Fruit fly (Drosophila melanogaster) whole organism, embryonic: ENCODE data around the gene CG13601.
A peak's percentile ranks its signal among the peaks of the same experiment; 100 is the strongest.

Experiments used
- Atf-2 ChIP-seq: fragments of 200-800 bp; sonication (Bioruptor generic); optimal IDR thresholded peaks from 2 replicates; lab custom pipeline; 2016; ENCODE audit warnings: missing biosample characterization, missing genetic modification characterization
- B-H2 ChIP-seq: fragments of 200-800 bp; sonication (Bioruptor generic); optimal IDR thresholded peaks from 2 replicates; lab custom pipeline; 2018; ENCODE audit warnings: missing biosample characterization, mild to moderate bottlenecking, missing genetic modification characterization
- CG10654 ChIP-seq: fragments of 200-800 bp; sonication (Bioruptor generic); optimal IDR thresholded peaks from 2 replicates; lab custom pipeline; 2016; ENCODE audit warnings: missing biosample characterization, missing genetic modification characterization
- CG14710 ChIP-seq: fragments of 200-800 bp; sonication (Bioruptor generic); optimal IDR thresholded peaks from 3 replicates; lab custom pipeline; 2019; ENCODE audit warnings: missing biosample characterization, mild to moderate bottlenecking, missing genetic modification characterization, moderate library complexity
- CG15514 ChIP-seq: fragments of 200-800 bp; sonication (Bioruptor generic); optimal IDR thresholded peaks from 3 replicates; lab custom pipeline; 2017; ENCODE audit warnings: missing biosample characterization, missing genetic modification characterization, mild to moderate bottlenecking, moderate library complexity, missing genetic modification reagents
- CG17612 ChIP-seq: fragments of 200-800 bp; sonication (Bioruptor generic); IDR thresholded peaks from 2 replicates; pipeline ENCODE4 v1.3.6; 2022; ENCODE audit warnings: missing biosample characterization, missing genetic modification characterization
- CG18262 ChIP-seq: fragments of 200-800 bp; optimal IDR thresholded peaks from 3 replicates; lab custom pipeline; 2019; ENCODE audit warnings: missing biosample characterization, mild to moderate bottlenecking, missing genetic modification characterization, moderate library complexity
- CG3065 ChIP-seq: fragments of 200-800 bp; sonication (Bioruptor generic); optimal IDR thresholded peaks from 2 replicates; lab custom pipeline; 2016; ENCODE audit warnings: missing biosample characterization, missing genetic modification characterization
- CG3163 ChIP-seq: fragments of 200-800 bp; sonication (Bioruptor generic); optimal IDR thresholded peaks from 3 replicates; lab custom pipeline; 2016; ENCODE audit warnings: missing biosample characterization, missing genetic modification characterization
- CG5953 ChIP-seq: fragments of 200-800 bp; sonication (Bioruptor generic); IDR thresholded peaks from 2 replicates; pipeline ENCODE4 v1.3.6; 2022; ENCODE audit warnings: missing biosample characterization, missing genetic modification characterization
- CG7271 ChIP-seq: fragments of 200-800 bp; sonication (Bioruptor generic); optimal IDR thresholded peaks from 2 replicates; lab custom pipeline; 2018; ENCODE audit warnings: missing biosample characterization, mild to moderate bottlenecking, missing genetic modification characterization, moderate library complexity
- CG7745 ChIP-seq: fragments of 200-800 bp; sonication (Bioruptor generic); optimal IDR thresholded peaks from 2 replicates; lab custom pipeline; 2018; ENCODE audit warnings: missing biosample characterization, mild to moderate bottlenecking, missing genetic modification characterization, moderate library complexity
- CG7963 ChIP-seq: fragments of 200-800 bp; sonication (Bioruptor generic); IDR thresholded peaks from 3 replicates; pipeline ENCODE4 v1.3.6; 2022; ENCODE audit warnings: missing biosample characterization, missing genetic modification characterization; ENCODE audit not compliant: partially characterized antibody
- CG8765 ChIP-seq: fragments of 200-800 bp; sonication (Bioruptor generic); IDR thresholded peaks from 2 replicates; pipeline ENCODE4 v1.3.6; 2022; ENCODE audit warnings: missing biosample characterization, missing genetic modification characterization
- CG9215 ChIP-seq: fragments of 200-800 bp; sonication (Bioruptor generic); IDR thresholded peaks from 2 replicates; pipeline ENCODE4 v1.3.6; 2022; ENCODE audit warnings: missing biosample characterization, missing genetic modification characterization
- D ChIP-seq, 2 experiments: fragments of 200-800 bp in 1 of 2; fragments of >200 bp in 1 of 2; sonication (Bioruptor generic) in 1 of 2; optimal IDR thresholded peaks; 2 replicates in 1 of 2; 3 replicates in 1 of 2; lab custom pipeline; 2017; ENCODE audit warnings: mild to moderate bottlenecking in 1 of 2, missing biosample characterization in 1 of 2, missing genetic modification characterization in 1 of 2, missing genetic modification reagents in 1 of 2
- D19B ChIP-seq: fragments of 200-800 bp; sonication (Bioruptor generic); optimal IDR thresholded peaks from 2 replicates; lab custom pipeline; 2017; ENCODE audit warnings: missing biosample characterization, mild to moderate bottlenecking, missing genetic modification characterization
- Dbx ChIP-seq: fragments of 200-800 bp; sonication (Bioruptor generic); IDR thresholded peaks from 3 replicates; pipeline ENCODE4 v1.3.6; 2022; ENCODE audit warnings: missing biosample characterization, missing genetic modification characterization
- Dll ChIP-seq: fragments of 200-800 bp; sonication (Bioruptor generic); IDR thresholded peaks from 4 replicates; pipeline ENCODE4 v1.3.6; 2022; ENCODE audit warnings: missing biosample characterization, missing genetic modification characterization; ENCODE audit not compliant: partially characterized antibody
- HHEX ChIP-seq: fragments of 200-800 bp; sonication (Bioruptor generic); optimal IDR thresholded peaks from 3 replicates; lab custom pipeline; 2017; ENCODE audit warnings: missing biosample characterization, mild to moderate bottlenecking, missing genetic modification characterization, missing genetic modification reagents
- Hmx ChIP-seq: fragments of 200-800 bp; sonication (Bioruptor generic); optimal IDR thresholded peaks from 2 replicates; lab custom pipeline; 2016; ENCODE audit warnings: missing biosample characterization, missing genetic modification characterization
- Hr39 ChIP-seq: fragments of >200 bp; optimal IDR thresholded peaks from 2 replicates; lab custom pipeline; 2017
- Hsf ChIP-seq: fragments of 200-800 bp; sonication (Bioruptor generic); optimal IDR thresholded peaks from 3 replicates; lab custom pipeline; 2016; ENCODE audit warnings: missing biosample characterization, missing genetic modification characterization
- Kr ChIP-seq: fragments of 200-800 bp; sonication (Bioruptor generic); optimal IDR thresholded peaks from 2 replicates; lab custom pipeline; 2017; ENCODE audit warnings: missing biosample characterization, mild to moderate bottlenecking, missing genetic modification characterization
- Med ChIP-seq: fragments of 200-800 bp; sonication (Bioruptor generic); peaks from one replicate; lab custom pipeline; 2016; ENCODE audit warnings: missing biosample characterization, missing genetic modification characterization, mild to moderate bottlenecking, inconsistent platforms, moderate library complexity
- Oli ChIP-seq: fragments of 200-800 bp; sonication (Bioruptor generic); optimal IDR thresholded peaks from 2 replicates; lab custom pipeline; 2018; ENCODE audit warnings: missing biosample characterization, mild to moderate bottlenecking, missing genetic modification characterization, moderate library complexity
- Rx ChIP-seq: fragments of 200-800 bp; sonication (Bioruptor generic); IDR thresholded peaks from 2 replicates; pipeline ENCODE4 v1.3.6; 2022; ENCODE audit warnings: missing biosample characterization, missing genetic modification characterization
- ash1 ChIP-seq: fragments of 200-800 bp; sonication (Bioruptor generic); optimal IDR thresholded peaks from 2 replicates; lab custom pipeline; 2018; ENCODE audit warnings: missing biosample characterization, mild to moderate bottlenecking, missing genetic modification characterization
- ato ChIP-seq: fragments of 200-800 bp; sonication (Bioruptor generic); IDR thresholded peaks from 2 replicates; pipeline ENCODE4 v1.3.6; 2022; ENCODE audit warnings: missing biosample characterization, missing genetic modification characterization; ENCODE audit not compliant: partially characterized antibody
- chm ChIP-seq: fragments of 200-800 bp; sonication (Bioruptor generic); IDR thresholded peaks from 2 replicates; pipeline ENCODE4 v1.3.6; 2022; ENCODE audit warnings: missing biosample characterization, missing genetic modification characterization
- cwo ChIP-seq: fragments of 200-800 bp; sonication (Bioruptor generic); optimal IDR thresholded peaks from 3 replicates; lab custom pipeline; 2017; ENCODE audit warnings: missing biosample characterization, missing genetic modification characterization, mild to moderate bottlenecking, moderate library complexity, missing genetic modification reagents
- emc ChIP-seq: fragments of 200-800 bp; sonication (Bioruptor generic); optimal IDR thresholded peaks from 2 replicates; lab custom pipeline; 2016; ENCODE audit warnings: missing biosample characterization, missing genetic modification characterization
- eyg ChIP-seq: fragments of 200-800 bp; sonication (Bioruptor generic); optimal IDR thresholded peaks from 3 replicates; lab custom pipeline; 2016; ENCODE audit warnings: missing biosample characterization, missing genetic modification characterization
- gcm ChIP-seq: fragments of 200-800 bp; sonication (Bioruptor generic); optimal IDR thresholded peaks from 2 replicates; lab custom pipeline; 2019; ENCODE audit warnings: missing biosample characterization, mild to moderate bottlenecking, missing genetic modification characterization, moderate library complexity
- her ChIP-seq: fragments of 200-800 bp; sonication (Bioruptor generic); optimal IDR thresholded peaks from 2 replicates; lab custom pipeline; 2016; ENCODE audit warnings: missing biosample characterization, missing genetic modification characterization
- hkb ChIP-seq, 2 experiments: fragments of 200-800 bp in 1 of 2; fragments of >200 bp in 1 of 2; sonication (Bioruptor generic) in 1 of 2; IDR thresholded peaks in 1 of 2; optimal IDR thresholded peaks in 1 of 2; 2 replicates each; pipeline versions ENCODE4 v1.3.6 to Lab custom; 2017 to 2022; ENCODE audit warnings: missing biosample characterization in 1 of 2, missing genetic modification characterization in 1 of 2
- jing ChIP-seq: fragments of 200-800 bp; sonication (Bioruptor generic); optimal IDR thresholded peaks from 2 replicates; lab custom pipeline; 2018; ENCODE audit warnings: missing biosample characterization, mild to moderate bottlenecking, missing genetic modification characterization
- ken ChIP-seq: fragments of 200-800 bp; sonication (Bioruptor generic); IDR thresholded peaks from 3 replicates; pipeline ENCODE4 v1.3.6; 2022; ENCODE audit warnings: missing biosample characterization, missing genetic modification characterization
- lbe ChIP-seq: fragments of 200-800 bp; sonication (Bioruptor generic); optimal IDR thresholded peaks from 2 replicates; lab custom pipeline; 2016; ENCODE audit warnings: missing biosample characterization, mild to moderate bottlenecking, missing genetic modification characterization
- nau ChIP-seq: fragments of 200-800 bp; sonication (Bioruptor generic); optimal IDR thresholded peaks from 3 replicates; lab custom pipeline; 2017; ENCODE audit warnings: missing biosample characterization, mild to moderate bottlenecking, missing genetic modification characterization, missing genetic modification reagents
- onecut ChIP-seq: fragments of 200-800 bp; sonication (Bioruptor generic); IDR thresholded peaks from 2 replicates; pipeline ENCODE4 v1.3.6; 2022; ENCODE audit warnings: missing biosample characterization, missing genetic modification characterization
- pan ChIP-seq, 4 experiments: fragments of >200 bp in 3 of 4; fragments of 200-800 bp in 1 of 4; sonication (Bioruptor generic) in 1 of 4; optimal IDR thresholded peaks in 3 of 4; IDR thresholded peaks in 1 of 4; 2 replicates each; pipeline versions ENCODE4 v1.3.6 to Lab custom; 2017 to 2022; ENCODE audit warnings: missing biosample characterization in 2 of 4, missing genetic modification characterization in 2 of 4, mixed read lengths in 1 of 4
- peb ChIP-seq: fragments of 200-800 bp; sonication (Bioruptor generic); IDR thresholded peaks from 2 replicates; pipeline ENCODE4 v1.3.6; 2022; ENCODE audit warnings: missing biosample characterization, missing genetic modification characterization
- pho ChIP-seq: fragments of 200-800 bp; sonication (Bioruptor generic); optimal IDR thresholded peaks from 2 replicates; lab custom pipeline; 2016; ENCODE audit warnings: missing biosample characterization, missing genetic modification characterization
- ro ChIP-seq: fragments of 200-800 bp; sonication (Bioruptor generic); IDR thresholded peaks from 2 replicates; pipeline ENCODE4 v1.3.6; 2022; ENCODE audit warnings: missing biosample characterization, missing genetic modification characterization
- sc ChIP-seq, 3 experiments: fragments of >200 bp in 2 of 3; fragments of 200-800 bp in 1 of 3; sonication (Bioruptor generic) in 1 of 3; optimal IDR thresholded peaks; 2 replicates in 2 of 3; 3 replicates in 1 of 3; lab custom pipeline; 2017; ENCODE audit warnings: mild to moderate bottlenecking in 1 of 3, missing biosample characterization in 1 of 3, missing genetic modification characterization in 1 of 3, missing genetic modification reagents in 1 of 3

The CG13601 gene

dm6 chr3R:23939921-23940839, 12.7 kb upstream of the CG13601 start (continued):
- TF ChIP-seq D (optimal IDR thresholded peaks at IDR 0.05; lab: Kevin White, UChicago) (no peak), D (GFP tag; optimal IDR thresholded peaks at IDR 0.05; lab: Kevin White, UChicago) (peak; percentile 87), lbe (GFP tag; lab: Kevin White, UChicago) (no peak), peb (GFP tag; lab: Robert Waterston, UW) (peak; percentile 66), Atf-2 (peak; percentile 44), CG7745 (tag; lab: Kevin White, UChicago) (peak; percentile 87), B-H2 (GFP tag; lab: Kevin White, UChicago) (peak; percentile 31), nau (GFP tag; lab: Kevin White, UChicago) (peak; percentile 90), ro (GFP tag; lab: Robert Waterston, UW) (no peak), Kr (GFP tag; lab: Kevin White, UChicago) (peak; percentile 91), emc (no peak), Hsf (GFP tag; lab: Kevin White, UChicago) (peak; percentile 67), CG5953 (peak; percentile 65; the same call in 1 of the 2 replicates), Hr39 (lab: Kevin White, UChicago) (no peak), CG14710 (tag; lab: Kevin White, UChicago) (peak; percentile 86), onecut (peak; percentile 84), ato (no peak), gcm (GFP tag; lab: Kevin White, UChicago) (peak; percentile 89), CG15514 (GFP tag; lab: Kevin White, UChicago) (peak; percentile 80), CG17612 (GFP tag; lab: Robert Waterston, UW) (no peak), CG8765 (GFP tag; lab: Robert Waterston, UW) (no peak), CG9215 (GFP tag; lab: Robert Waterston, UW) (no peak), Dll (no peak), hkb (optimal IDR thresholded peaks at IDR 0.05; lab: Kevin White, UChicago) (no peak), hkb (GFP tag; IDR thresholded peaks at IDR 0.05; lab: Robert Waterston, UW) (peak; percentile 89), CG7271 (tag; lab: Kevin White, UChicago) (peak; percentile 62), jing (GFP tag; lab: Kevin White, UChicago) (peak; percentile 22), HHEX (peak; percentile 88), cwo (GFP tag; lab: Kevin White, UChicago) (peak; percentile 40), pan (optimal IDR thresholded peaks at IDR 0.05; lab: Kevin White, UChicago) (no peak), pan (GFP tag; optimal IDR thresholded peaks at IDR 0.05 in 1 of 2, IDR thresholded peaks at IDR 0.05 in 1 of 2) (peak in 1 of 2 experiments; percentile 82), chm (GFP tag; lab: Robert Waterston, UW) (peak; percentile 86; the same call in 1 of the 2 replicates), ash1 (peak; percentile 61), CG3163 (GFP tag; lab: Kevin White, UChicago) (peak; percentile 34), pho (GFP tag; lab: Kevin White, UChicago) (peak; percentile 9), ken (peak; percentile 37; the same call in 1 of the 3 replicates), eyg (GFP tag; lab: Kevin White, UChicago) (peak; percentile 12), CG7963 (GFP tag; lab: Robert Waterston, UW) (no peak), Dbx (GFP tag; lab: Robert Waterston, UW) (peak; percentile 81), sc (optimal IDR thresholded peaks at IDR 0.05; lab: Kevin White, UChicago) (no peak), sc (GFP tag; optimal IDR thresholded peaks at IDR 0.05; lab: Kevin White, UChicago) (peak; percentile 88), CG10654 (GFP tag; lab: Kevin White, UChicago) (peak; percentile 76), D19B (peak; percentile 48), Oli (tag; lab: Kevin White, UChicago) (peak; percentile 45), CG18262 (tag; lab: Kevin White, UChicago) (peak; percentile 76), Hmx (GFP tag; lab: Kevin White, UChicago) (no peak), Med (peak; percentile 91), CG3065 (GFP tag; lab: Kevin White, UChicago) (peak; percentile 47), Rx (GFP tag; lab: Robert Waterston, UW) (no peak), her (GFP tag; lab: Kevin White, UChicago) (peak; percentile 20)
